Worm (Caenorhabditis elegans) whole organism, late embryonic: ENCODE measurements around the gene alh-8.

ENCODE experiments used
- C08G9.2 ChIP-seq: sonication (generic microtip); optimal IDR thresholded peaks from 2 replicates; lab custom pipeline; 2016; ENCODE audit warnings: mild to moderate bottlenecking, missing genetic modification characterization, moderate library complexity, missing compliant biosample characterization
- K02D7.2 ChIP-seq: sonication (generic microtip); optimal IDR thresholded peaks from 2 replicates; lab custom pipeline; 2017; ENCODE audit warnings: mild to moderate bottlenecking, missing genetic modification characterization, missing compliant biosample characterization
- K09A11.1 ChIP-seq: sonication (generic microtip); optimal IDR thresholded peaks from 2 replicates; lab custom pipeline; 2017; ENCODE audit warnings: antibody characterized with exemption, mild to moderate bottlenecking, missing genetic modification characterization, missing compliant biosample characterization; ENCODE audit not compliant: insufficient read depth
- T23F11.4 ChIP-seq: fragments of 200-800 bp; sonication (Bioruptor generic); optimal IDR thresholded peaks from 2 replicates; lab custom pipeline; 2018; ENCODE audit warnings: mild to moderate bottlenecking, missing genetic modification characterization, missing compliant biosample characterization
- Y22D7AL.16 ChIP-seq: sonication (generic microtip); optimal IDR thresholded peaks from 2 replicates; lab custom pipeline; 2016; ENCODE audit warnings: missing genetic modification characterization, missing compliant biosample characterization
- ahr-1 ChIP-seq: sonication (generic microtip); optimal IDR thresholded peaks from 2 replicates; lab custom pipeline; 2016; ENCODE audit warnings: missing genetic modification characterization, missing compliant biosample characterization
- ama-1 ChIP-seq: fragments of 150-350 bp; optimal IDR thresholded peaks from 2 replicates; lab custom pipeline; 2014
- ceh-14 ChIP-seq: sonication (generic microtip); optimal IDR thresholded peaks from 2 replicates; lab custom pipeline; 2016; ENCODE audit warnings: missing genotype, missing genetic modification characterization, missing compliant biosample characterization
- ceh-18 ChIP-seq: sonication (generic microtip); optimal IDR thresholded peaks from 2 replicates; lab custom pipeline; 2016; ENCODE audit warnings: missing genetic modification characterization, missing compliant biosample characterization
- ceh-19 ChIP-seq: fragments of 200-800 bp; sonication (Bioruptor generic); optimal IDR thresholded peaks from 2 replicates; lab custom pipeline; 2018; ENCODE audit warnings: mild to moderate bottlenecking, missing genetic modification characterization, missing compliant biosample characterization
- ceh-24 ChIP-seq: sonication (generic microtip); optimal IDR thresholded peaks from 2 replicates; lab custom pipeline; 2016; ENCODE audit warnings: mild to moderate bottlenecking, missing genetic modification characterization, missing compliant biosample characterization
- ceh-30 ChIP-seq: fragments of 150-350 bp; optimal IDR thresholded peaks from 2 replicates; lab custom pipeline; 2014; ENCODE audit warnings: missing biosample characterization, missing genetic modification characterization
- ceh-31 ChIP-seq: sonication (generic microtip); optimal IDR thresholded peaks from 2 replicates; lab custom pipeline; 2016; ENCODE audit warnings: missing genetic modification characterization, missing compliant biosample characterization
- ceh-34 ChIP-seq: sonication (generic microtip); optimal IDR thresholded peaks from 2 replicates; lab custom pipeline; 2016; ENCODE audit warnings: mild to moderate bottlenecking, missing genetic modification characterization, missing compliant biosample characterization
- ceh-48 ChIP-seq: sonication (generic microtip); optimal IDR thresholded peaks from 2 replicates; lab custom pipeline; 2016; ENCODE audit warnings: missing genetic modification characterization, inconsistent platforms, missing compliant biosample characterization
- ceh-6 ChIP-seq: fragments of 200-800 bp; sonication (Bioruptor generic); optimal IDR thresholded peaks from 2 replicates; lab custom pipeline; 2018; ENCODE audit warnings: mild to moderate bottlenecking, missing genetic modification characterization, missing compliant biosample characterization
- che-1 ChIP-seq: sonication (generic microtip); optimal IDR thresholded peaks from 2 replicates; lab custom pipeline; 2016; ENCODE audit warnings: mild to moderate bottlenecking, missing genetic modification characterization, missing compliant biosample characterization
- dve-1 ChIP-seq: sonication (generic microtip); optimal IDR thresholded peaks from 2 replicates; lab custom pipeline; 2017; ENCODE audit warnings: antibody characterized with exemption, mild to moderate bottlenecking, missing genetic modification characterization, missing compliant biosample characterization
- elt-4 ChIP-seq: sonication (generic microtip); optimal IDR thresholded peaks from 2 replicates; lab custom pipeline; 2016; ENCODE audit warnings: missing genetic modification characterization, missing compliant biosample characterization
- ets-4 ChIP-seq: sonication (generic microtip); optimal IDR thresholded peaks from 2 replicates; lab custom pipeline; 2016; ENCODE audit warnings: missing genetic modification characterization, missing compliant biosample characterization
- fax-1 ChIP-seq: sonication (generic microtip); optimal IDR thresholded peaks from 2 replicates; lab custom pipeline; 2016; ENCODE audit warnings: missing genotype, missing genetic modification characterization, missing compliant biosample characterization
- fkh-6 ChIP-seq: sonication (generic microtip); optimal IDR thresholded peaks from 2 replicates; lab custom pipeline; 2016; ENCODE audit warnings: missing genetic modification characterization, missing compliant biosample characterization
- hlh-13 ChIP-seq: fragments of 200-800 bp; sonication (Bioruptor generic); optimal IDR thresholded peaks from 2 replicates; lab custom pipeline; 2018; ENCODE audit warnings: mild to moderate bottlenecking, missing genetic modification characterization, missing compliant biosample characterization
- hlh-15 ChIP-seq: sonication (generic microtip); optimal IDR thresholded peaks from 2 replicates; lab custom pipeline; 2016; ENCODE audit warnings: missing genetic modification characterization, missing compliant biosample characterization
- hlh-30 ChIP-seq: sonication (generic microtip); optimal IDR thresholded peaks from 2 replicates; lab custom pipeline; 2017; ENCODE audit warnings: antibody characterized with exemption, missing genetic modification characterization, missing compliant biosample characterization; ENCODE audit not compliant: insufficient read depth
- hlh-6 ChIP-seq: sonication (generic microtip); optimal IDR thresholded peaks from 2 replicates; lab custom pipeline; 2016; ENCODE audit warnings: missing genotype, missing genetic modification characterization, missing compliant biosample characterization
- lim-6 ChIP-seq: sonication (generic microtip); optimal IDR thresholded peaks from 2 replicates; lab custom pipeline; 2016; ENCODE audit warnings: missing genetic modification characterization, missing compliant biosample characterization
- madf-2 ChIP-seq: sonication (generic microtip); optimal IDR thresholded peaks from 2 replicates; lab custom pipeline; 2017; ENCODE audit warnings: missing genetic modification characterization, missing compliant biosample characterization
- nfya-1 ChIP-seq: sonication (generic microtip); optimal IDR thresholded peaks from 2 replicates; lab custom pipeline; 2017; ENCODE audit warnings: missing genetic modification characterization, mild to moderate bottlenecking, missing compliant biosample characterization, antibody characterized with exemption, moderate library complexity
- nhr-232 ChIP-seq: sonication (generic microtip); optimal IDR thresholded peaks from 2 replicates; lab custom pipeline; 2016; ENCODE audit warnings: missing genetic modification characterization, missing compliant biosample characterization
- npax-4 ChIP-seq: sonication (generic microtip); optimal IDR thresholded peaks from 2 replicates; lab custom pipeline; 2016; ENCODE audit warnings: missing genetic modification characterization, missing compliant biosample characterization
- pag-3 ChIP-seq: sonication (generic microtip); optimal IDR thresholded peaks from 2 replicates; lab custom pipeline; 2016; ENCODE audit warnings: missing compliant biosample characterization, missing genetic modification characterization, borderline replicate concordance
- pax-1 ChIP-seq: fragments of 150-350 bp; optimal IDR thresholded peaks from 2 replicates; lab custom pipeline; 2014; ENCODE audit warnings: missing biosample characterization, missing genetic modification characterization
- pha-4 ChIP-seq: fragments of 150-350 bp; optimal IDR thresholded peaks from 2 replicates; lab custom pipeline; 2018; ENCODE audit warnings: missing biosample characterization, missing genetic modification reagents, missing genetic modification characterization
- pros-1 ChIP-seq: fragments of 150-350 bp; optimal IDR thresholded peaks from 2 replicates; lab custom pipeline; 2014; ENCODE audit warnings: missing biosample characterization, missing genetic modification reagents, missing genetic modification characterization
- ref-2 ChIP-seq: sonication (generic microtip); optimal IDR thresholded peaks from 2 replicates; lab custom pipeline; 2016; ENCODE audit warnings: missing genetic modification characterization, missing compliant biosample characterization
- syd-9 ChIP-seq: sonication (generic microtip); optimal IDR thresholded peaks from 2 replicates; lab custom pipeline; 2016; ENCODE audit warnings: mild to moderate bottlenecking, missing genetic modification characterization, moderate library complexity, missing compliant biosample characterization
- tbx-2 ChIP-seq: sonication (generic microtip); optimal IDR thresholded peaks from 2 replicates; lab custom pipeline; 2016; ENCODE audit warnings: missing genetic modification characterization, missing compliant biosample characterization
- tbx-7 ChIP-seq: sonication (generic microtip); optimal IDR thresholded peaks from 2 replicates; lab custom pipeline; 2016; ENCODE audit warnings: missing genotype, missing genetic modification characterization, missing compliant biosample characterization
- unc-3 ChIP-seq, 2 experiments: fragments of 200-800 bp in 1 of 2; sonication (Bioruptor generic) in 1 of 2; sonication (generic microtip) in 1 of 2; conservative IDR thresholded peaks in 1 of 2; optimal IDR thresholded peaks in 1 of 2; 2 replicates each; pipeline versions ENCODE4 v1.3.6 to Lab custom; 2016 to 2022; ENCODE audit warnings: missing compliant biosample characterization in 2 of 2, missing genetic modification characterization in 2 of 2, missing genetic modification reagents in 1 of 2
- unc-42 ChIP-seq: sonication (generic microtip); optimal IDR thresholded peaks from 2 replicates; lab custom pipeline; 2016; ENCODE audit warnings: missing genotype, missing genetic modification characterization, missing compliant biosample characterization
- unc-55 ChIP-seq: sonication (generic microtip); optimal IDR thresholded peaks from 2 replicates; lab custom pipeline; 2017; ENCODE audit warnings: missing biosample characterization, missing genetic modification reagents, missing genetic modification characterization
- unc-86 ChIP-seq: sonication (generic microtip); optimal IDR thresholded peaks from 2 replicates; lab custom pipeline; 2016; ENCODE audit warnings: missing genetic modification characterization, missing compliant biosample characterization

alh-8 gene

ce11 chrII:11721604-11722003 lies 7.3 kb upstream of the alh-8 start:
- TF ChIP-seq K09A11.1 (tag; lab: Kevin White, UChicago) (no peak), pha-4 (tag; lab: Kevin White, UChicago) (no peak), ceh-24 (tag; lab: Kevin White, UChicago) (no peak), ceh-34 (tag; lab: Kevin White, UChicago) (no peak), fax-1 (tag; lab: Kevin White, UChicago) (no peak), hlh-15 (tag; lab: Kevin White, UChicago) (no peak), pag-3 (tag; lab: Kevin White, UChicago) (no peak), pax-1 (no peak), unc-3 (GFP tag; conservative IDR thresholded peaks at IDR 0.05; lab: Robert Waterston, UW) (no peak), unc-3 (tag; optimal IDR thresholded peaks at IDR 0.05; lab: Kevin White, UChicago) (no peak), ceh-14 (no peak), lim-6 (tag; lab: Kevin White, UChicago) (no peak), ceh-18 (tag; lab: Kevin White, UChicago) (no peak)

ce11 chrII:11722164-11722563 lies 6.7 kb upstream of the alh-8 start:
- TF ChIP-seq T23F11.4 (no peak), fkh-6 (tag; lab: Kevin White, UChicago) (no peak)

ce11 chrII:11723904-11724303 lies 5.0 kb upstream of the alh-8 start, which contains the start of gene ldh-1:
Gene ldh-1 (plus strand): TSS chrII:11724204.
- TF ChIP-seq fkh-6 (tag; lab: Kevin White, UChicago) (no peak), syd-9 (tag; lab: Kevin White, UChicago) (no peak)

- TF ChIP-seq npax-4 (tag; lab: Kevin White, UChicago) (no peak), che-1 (tag; lab: Kevin White, UChicago) (no peak), elt-4 (no peak), unc-86 (tag; lab: Kevin White, UChicago) (no peak), nfya-1 (tag; lab: Kevin White, UChicago) (peak; percentile 17), unc-3 (GFP tag; conservative IDR thresholded peaks at IDR 0.05; lab: Robert Waterston, UW) (no peak), unc-3 (tag; optimal IDR thresholded peaks at IDR 0.05; lab: Kevin White, UChicago) (no peak), K02D7.2 (no peak), ref-2 (tag; lab: Kevin White, UChicago) (no peak), ceh-48 (tag; lab: Kevin White, UChicago) (no peak), C08G9.2 (no peak), ceh-24 (tag; lab: Kevin White, UChicago) (no peak), nhr-232 (tag; lab: Kevin White, UChicago) (no peak), ceh-19 (no peak), ceh-30 (tag; lab: Kevin White, UChicago) (no peak), dve-1 (tag; lab: Kevin White, UChicago) (no peak), madf-2 (tag; lab: Kevin White, UChicago) (no peak), hlh-13 (GFP tag; lab: Kevin White, UChicago) (no peak), tbx-7 (tag; lab: Kevin White, UChicago) (no peak), unc-55 (GFP tag; lab: Kevin White, UChicago) (peak; percentile 29), tbx-2 (no peak), ets-4 (no peak), ceh-18 (tag; lab: Kevin White, UChicago) (peak; percentile 33), hlh-6 (tag; lab: Kevin White, UChicago) (no peak), syd-9 (tag; lab: Kevin White, UChicago) (no peak), unc-42 (tag; lab: Kevin White, UChicago) (peak; percentile 86), ama-1 (lab: Kevin White, UChicago) (no peak), hlh-30 (tag; lab: Kevin White, UChicago) (no peak), pros-1 (tag; lab: Kevin White, UChicago) (no peak), K09A11.1 (tag; lab: Kevin White, UChicago) (no peak), pax-1 (no peak), ceh-31 (tag; lab: Kevin White, UChicago) (peak; percentile 34), ahr-1 (tag; lab: Kevin White, UChicago) (no peak), Y22D7AL.16 (no peak), ceh-6 (no peak), hlh-15 (tag; lab: Kevin White, UChicago) (no peak)
- TF ChIP-seq, all 69 proteins: peak for 5
These were observed 4.5 kb upstream of the alh-8 start for ce11 chrII:11724362-11724761.
